Fruit fly (Drosophila melanogaster): ENCODE results near the gene CG5646.

Gene CG5646

dm6 chr3R:27569706-27570105, 8.6 kb upstream of the CG5646 start (continued):
- TF ChIP-seq ss (GFP tag; optimal IDR thresholded peaks at IDR 0.05) (peak in 1 of 2 experiments; percentile 81), CG3919 (GFP tag; optimal IDR thresholded peaks at IDR 0.05) (peak; percentile 95), salr (GFP tag; optimal IDR thresholded peaks at IDR 0.05) (peak in 1 of 2 experiments; percentile 32), fkh (GFP tag; optimal IDR thresholded peaks at IDR 0.05) (no peak), Ets21C (GFP tag; optimal IDR thresholded peaks at IDR 0.05) (no peak), CG11294 (GFP tag; IDR thresholded peaks at IDR 0.05) (peak; percentile 93), eg (GFP tag; IDR thresholded peaks at IDR 0.05) (peak; percentile 98), CG7368 (GFP tag; optimal IDR thresholded peaks at IDR 0.05) (peak; percentile 90), Eip93F (GFP tag; optimal IDR thresholded peaks at IDR 0.05) (peak; percentile 45), CG6163 (GFP tag; IDR thresholded peaks at IDR 0.05) (peak; percentile 95), CG6792 (GFP tag; optimal IDR thresholded peaks at IDR 0.05) (peak; percentile 84), Hr4 (GFP tag; optimal IDR thresholded peaks at IDR 0.05) (peak; percentile 96), svp (GFP tag) (no peak), esn (GFP tag; optimal IDR thresholded peaks at IDR 0.05) (peak; percentile 87), CG34406 (GFP tag; optimal IDR thresholded peaks at IDR 0.05) (no peak), CG32006 (GFP tag; optimal IDR thresholded peaks at IDR 0.05) (peak; percentile 94)

dm6 chr3R:27568545-27568944, 7.4 kb upstream of the CG5646 start:
- peak; percentile 19 for TF ChIP-seq vri (GFP tag; optimal IDR thresholded peaks at IDR 0.05)
- no peak for TF ChIP-seq CG8119 (GFP tag; IDR thresholded peaks at IDR 0.05)
- peak; percentile 29 for TF ChIP-seq Eip93F (GFP tag; optimal IDR thresholded peaks at IDR 0.05)
- no peak for TF ChIP-seq CG4318 (GFP tag; optimal IDR thresholded peaks at IDR 0.05)
- no peak for TF ChIP-seq Blimp-1 (GFP tag; optimal IDR thresholded peaks at IDR 0.05)
- TF ChIP-seq CG7368 (GFP tag; optimal IDR thresholded peaks at IDR 0.05): no peak
- TF ChIP-seq CG15336 (GFP tag; IDR thresholded peaks at IDR 0.05): no peak
- no peak for TF ChIP-seq CG11294 (GFP tag; IDR thresholded peaks at IDR 0.05)
- no peak for TF ChIP-seq CG11762 (GFP tag; optimal IDR thresholded peaks at IDR 0.05; ENCODE audit: insufficient read depth)

- TF ChIP-seq CG6854 (GFP tag; optimal IDR thresholded peaks at IDR 0.05) (peak; percentile 50), CG15336 (GFP tag; IDR thresholded peaks at IDR 0.05) (peak; percentile 42; the same call in 1 of the 2 replicates), Eip78C (GFP tag) (peak; percentile 54), vri (GFP tag; optimal IDR thresholded peaks at IDR 0.05) (peak; percentile 28), Sox14 (GFP tag; optimal IDR thresholded peaks at IDR 0.05) (peak; percentile 46), spab (GFP tag; optimal IDR thresholded peaks at IDR 0.05) (no peak), Hr4 (GFP tag; optimal IDR thresholded peaks at IDR 0.05) (no peak), Smox (GFP tag; optimal IDR thresholded peaks at IDR 0.05) (no peak), esn (GFP tag; optimal IDR thresholded peaks at IDR 0.05) (peak; percentile 38), dsx (GFP tag; optimal IDR thresholded peaks at IDR 0.05; ENCODE audit: poor library complexity, severe bottlenecking) (peak; percentile 54)
Measured at dm6 chr3R:27558660-27559319, 2.3 kb downstream of the CG5646 start, which contains the start of gene Klp98A. Klp98A (minus strand) TSS chr3R:27559145.

- TF ChIP-seq esn (GFP tag; optimal IDR thresholded peaks at IDR 0.05) (peak; percentile 19), Hr38 (GFP tag; optimal IDR thresholded peaks at IDR 0.05) (no peak), Ets96B (tag; optimal IDR thresholded peaks at IDR 0.05) (peak; percentile 5), CG8119 (GFP tag; IDR thresholded peaks at IDR 0.05) (no peak), CG7368 (GFP tag; optimal IDR thresholded peaks at IDR 0.05) (no peak), fd59A (GFP tag; optimal IDR thresholded peaks at IDR 0.05) (no peak), cyc (GFP tag; optimal IDR thresholded peaks at IDR 0.05) (no peak), svp (GFP tag) (peak; percentile 59), CG10669 (GFP tag; optimal IDR thresholded peaks at IDR 0.05) (peak; percentile 11), CG10631 (GFP tag; optimal IDR thresholded peaks at IDR 0.05) (no peak), CG6163 (GFP tag; IDR thresholded peaks at IDR 0.05) (0 out of 3 replicates have a peak, but pooled peaks have one; percentile 29), eg (GFP tag; IDR thresholded peaks at IDR 0.05) (no peak), Eip78C (GFP tag) (peak; percentile 68), Eip75B (GFP tag; optimal IDR thresholded peaks at IDR 0.05) (no peak), Eip93F (GFP tag; optimal IDR thresholded peaks at IDR 0.05) (no peak), topi (GFP tag; optimal IDR thresholded peaks at IDR 0.05) (peak; percentile 0), CG11762 (GFP tag; optimal IDR thresholded peaks at IDR 0.05; ENCODE audit: insufficient read depth) (no peak), CG11902 (GFP tag; optimal IDR thresholded peaks at IDR 0.05) (no peak)
Measured at dm6 chr3R:27557970-27558659, 3.0 kb downstream of the CG5646 start.

Measured in whole organism, prepupa.